Worm (Caenorhabditis elegans) whole organism, L1 larva: ENCODE results near the gene nhr-286.

ENCODE experiments used
- elt-3 ChIP-seq, 6 experiments: fragments of 150-350 bp in 1 of 6; sonication (generic microtip); optimal IDR thresholded peaks; 2 replicates each; lab custom pipeline; 2017 to 2018; ENCODE audit warnings: missing biosample characterization in 6 of 6, missing genetic modification characterization in 6 of 6, inconsistent platforms in 1 of 6
- fkh-10 ChIP-seq: sonication (generic microtip); optimal IDR thresholded peaks from 2 replicates; lab custom pipeline; 2017; ENCODE audit warnings: missing biosample characterization, missing genetic modification reagents, missing genetic modification characterization
- lin-39 ChIP-seq: fragments of 150-350 bp; optimal IDR thresholded peaks from 2 replicates; lab custom pipeline; 2014; ENCODE audit warnings: missing biosample characterization, missing genetic modification reagents, missing genetic modification characterization
- lsy-2 ChIP-seq, 2 experiments: fragments of 150-350 bp; optimal IDR thresholded peaks; 2 replicates each; lab custom pipeline; 2014; ENCODE audit warnings: missing biosample characterization in 2 of 2, missing genetic modification characterization in 2 of 2
- mdl-1 ChIP-seq, 2 experiments: fragments of 150-350 bp; optimal IDR thresholded peaks; 2 replicates each; lab custom pipeline; 2014 to 2017; ENCODE audit warnings: missing biosample characterization in 2 of 2, missing genetic modification characterization in 2 of 2, inconsistent platforms in 1 of 2
- nhr-12 ChIP-seq: sonication (generic microtip); optimal IDR thresholded peaks from 2 replicates; lab custom pipeline; 2017; ENCODE audit warnings: missing biosample characterization, missing genetic modification characterization
- nhr-237 ChIP-seq: fragments of 150-350 bp; optimal IDR thresholded peaks from 2 replicates; lab custom pipeline; 2014; ENCODE audit warnings: missing biosample characterization, missing genetic modification characterization
- pag-3 ChIP-seq: sonication (generic microtip); optimal IDR thresholded peaks from 2 replicates; lab custom pipeline; 2017; ENCODE audit warnings: missing genetic modification characterization, mild to moderate bottlenecking, missing compliant biosample characterization, antibody characterized with exemption, borderline replicate concordance; ENCODE audit not compliant: insufficient read depth

ce11 chrV:7129460-7129859 is 38.0 kb upstream of the nhr-286 start, which contains the start of gene T01C4.8:
- TF ChIP-seq nhr-237 (tag; lab: Kevin White, UChicago): no peak
- no peak for TF ChIP-seq lsy-2 (tag; optimal IDR thresholded peaks at IDR 0.05; lab: Kevin White, UChicago)
- no peak for TF ChIP-seq mdl-1 (tag; optimal IDR thresholded peaks at IDR 0.05; lab: Kevin White, UChicago)
- TF ChIP-seq lin-39: no peak
- no peak for TF ChIP-seq fkh-10 (GFP tag; lab: Kevin White, UChicago)
- no peak for TF ChIP-seq nhr-12
- no peak for TF ChIP-seq elt-3 (tag; optimal IDR thresholded peaks at IDR 0.05; lab: Kevin White, UChicago)
- no peak for TF ChIP-seq pag-3 (tag; lab: Kevin White, UChicago)
